Worm (Caenorhabditis elegans) whole organism, mixed stage, embryonic: Measurements from ENCODE around the gene M163.21.

Experiments
- M03D4.4 ChIP-seq: sonication (generic microtip); optimal IDR thresholded peaks from 2 replicates; lab custom pipeline; 2017; ENCODE audit warnings: mild to moderate bottlenecking, missing genetic modification characterization, missing compliant biosample characterization
- blmp-1 ChIP-seq: fragments of 150-350 bp; optimal IDR thresholded peaks from 2 replicates; lab custom pipeline; 2014; ENCODE audit warnings: missing biosample characterization, missing genetic modification characterization
- ceh-43 ChIP-seq: fragments of 200-800 bp; sonication (Bioruptor generic); optimal IDR thresholded peaks from 2 replicates; lab custom pipeline; 2018; ENCODE audit warnings: mild to moderate bottlenecking, missing genetic modification characterization, moderate library complexity, missing compliant biosample characterization
- ceh-83 ChIP-seq: fragments of 200-800 bp; sonication (Bioruptor generic); optimal IDR thresholded peaks from 2 replicates; lab custom pipeline; 2018; ENCODE audit warnings: mild to moderate bottlenecking, missing genetic modification characterization, missing compliant biosample characterization
- ces-1 ChIP-seq: fragments of 150-350 bp; optimal IDR thresholded peaks from 2 replicates; lab custom pipeline; 2014; ENCODE audit warnings: missing biosample characterization, missing genetic modification reagents, missing genetic modification characterization
- cnd-1 ChIP-seq: fragments of 200-800 bp; sonication (Bioruptor generic); optimal IDR thresholded peaks from 2 replicates; lab custom pipeline; 2018; ENCODE audit warnings: mild to moderate bottlenecking, missing genetic modification characterization, missing compliant biosample characterization
- drap-1 ChIP-seq: fragments of 200-800 bp; sonication (Bioruptor generic); optimal IDR thresholded peaks from 3 replicates; lab custom pipeline; 2018; ENCODE audit warnings: mild to moderate bottlenecking, missing genetic modification characterization, missing compliant biosample characterization
- elt-3 ChIP-seq: fragments of 150-350 bp; optimal IDR thresholded peaks from 2 replicates; lab custom pipeline; 2014; ENCODE audit warnings: missing biosample characterization, missing genetic modification characterization
- flh-1 ChIP-seq: fragments of 200-800 bp; sonication (Bioruptor generic); optimal IDR thresholded peaks from 2 replicates; lab custom pipeline; 2018; ENCODE audit warnings: mild to moderate bottlenecking, missing genetic modification characterization, moderate library complexity, missing compliant biosample characterization
- ham-2 ChIP-seq: fragments of 200-800 bp; sonication (Bioruptor generic); optimal IDR thresholded peaks from 2 replicates; lab custom pipeline; 2018; ENCODE audit warnings: mild to moderate bottlenecking, missing genetic modification characterization, missing compliant biosample characterization
- hlh-1 ChIP-seq: fragments of 150-350 bp; optimal IDR thresholded peaks from 2 replicates; lab custom pipeline; 2014; ENCODE audit warnings: missing biosample characterization, missing genetic modification reagents, missing genetic modification characterization
- lin-13 ChIP-seq: fragments of 150-350 bp; optimal IDR thresholded peaks from 2 replicates; lab custom pipeline; 2014; ENCODE audit warnings: missing biosample characterization, missing genetic modification characterization
- lin-32 ChIP-seq: fragments of 200-800 bp; sonication (Bioruptor generic); optimal IDR thresholded peaks from 2 replicates; lab custom pipeline; 2018; ENCODE audit warnings: mild to moderate bottlenecking, missing genetic modification characterization, missing compliant biosample characterization
- lsy-2 ChIP-seq: fragments of 150-350 bp; optimal IDR thresholded peaks from 2 replicates; lab custom pipeline; 2014; ENCODE audit warnings: missing biosample characterization, missing genetic modification characterization
- mab-5 ChIP-seq: fragments of 150-350 bp; optimal IDR thresholded peaks from 2 replicates; lab custom pipeline; 2014; ENCODE audit warnings: missing biosample characterization, missing genetic modification characterization
- mls-2 ChIP-seq: sonication (generic microtip); optimal IDR thresholded peaks from 2 replicates; lab custom pipeline; 2016; ENCODE audit warnings: mild to moderate bottlenecking, missing genetic modification characterization, moderate library complexity, missing compliant biosample characterization
- nhr-12 ChIP-seq: fragments of 150-350 bp; optimal IDR thresholded peaks from 2 replicates; lab custom pipeline; 2014; ENCODE audit warnings: missing biosample characterization, missing genetic modification characterization
- nhr-2 ChIP-seq: fragments of 150-350 bp; optimal IDR thresholded peaks from 2 replicates; lab custom pipeline; 2014; ENCODE audit warnings: missing biosample characterization, missing genetic modification characterization
- nhr-237 ChIP-seq: fragments of 150-350 bp; optimal IDR thresholded peaks from 2 replicates; lab custom pipeline; 2014; ENCODE audit warnings: missing biosample characterization, missing genetic modification characterization
- nhr-76 ChIP-seq: sonication (generic microtip); optimal IDR thresholded peaks from 2 replicates; lab custom pipeline; 2017; ENCODE audit warnings: missing biosample characterization, missing genetic modification characterization
- sptf-1 ChIP-seq: sonication (generic microtip); optimal IDR thresholded peaks from 2 replicates; lab custom pipeline; 2017; ENCODE audit warnings: mild to moderate bottlenecking, missing genetic modification characterization, moderate library complexity, missing compliant biosample characterization
- tbx-8 ChIP-seq: fragments of 200-800 bp; sonication (Bioruptor generic); optimal IDR thresholded peaks from 2 replicates; lab custom pipeline; 2018; ENCODE audit warnings: mild to moderate bottlenecking, missing genetic modification characterization, moderate library complexity, missing compliant biosample characterization
- unc-120 ChIP-seq: sonication (generic microtip); optimal IDR thresholded peaks from 2 replicates; lab custom pipeline; 2017; ENCODE audit warnings: missing genetic modification characterization, missing compliant biosample characterization; ENCODE audit not compliant: poor library complexity, severe bottlenecking
- unc-39 ChIP-seq: fragments of 150-350 bp; optimal IDR thresholded peaks from 2 replicates; lab custom pipeline; 2014; ENCODE audit warnings: missing biosample characterization, missing genetic modification characterization
- unc-62 ChIP-seq: fragments of 150-350 bp; optimal IDR thresholded peaks from 2 replicates; lab custom pipeline; 2014; ENCODE audit warnings: missing biosample characterization, missing genetic modification reagents, missing genetic modification characterization
- zip-8 ChIP-seq: fragments of 150-350 bp; optimal IDR thresholded peaks from 2 replicates; lab custom pipeline; 2014; ENCODE audit warnings: missing biosample characterization, missing genetic modification characterization
- ztf-11 ChIP-seq: fragments of 150-350 bp; optimal IDR thresholded peaks from 2 replicates; lab custom pipeline; 2014; ENCODE audit warnings: missing biosample characterization, missing genetic modification characterization

The M163.21 gene

ce11 chrX:14496545-14496944 is 29.9 kb downstream of the M163.21 start:
- TF ChIP-seq ztf-11 (tag; lab: Kevin White, UChicago) (no peak), elt-3 (no peak), hlh-1 (tag; lab: Kevin White, UChicago) (peak; percentile 49), M03D4.4 (tag; lab: Kevin White, UChicago) (no peak)

ce11 chrX:14499830-14500409 is 33.3 kb downstream of the M163.21 start:
- TF ChIP-seq blmp-1 (tag; lab: Kevin White, UChicago): no peak
- TF ChIP-seq lsy-2 (tag; lab: Kevin White, UChicago): no peak
- TF ChIP-seq zip-8 (tag; lab: Kevin White, UChicago): no peak
- TF ChIP-seq mab-5 (tag; lab: Kevin White, UChicago): no peak
- TF ChIP-seq cnd-1 (tag; lab: Kevin White, UChicago): no peak
- TF ChIP-seq hlh-1 (tag; lab: Kevin White, UChicago): no peak
- TF ChIP-seq, all 35 proteins: peak for 0

- TF ChIP-seq sptf-1 (tag; lab: Kevin White, UChicago): no peak
Measured at ce11 chrX:14500422-14501058, 33.9 kb downstream of the M163.21 start.

ce11 chrX:14502116-14502587 is 35.5 kb downstream of the M163.21 start:
- TF ChIP-seq flh-1 (GFP tag; lab: Kevin White, UChicago) (no peak), unc-62 (peak; percentile 48)

- TF ChIP-seq mls-2 (tag; lab: Kevin White, UChicago) (no peak), mab-5 (tag; lab: Kevin White, UChicago) (no peak), hlh-1 (tag; lab: Kevin White, UChicago) (peak; percentile 96), unc-62 (peak; percentile 90), lin-13 (tag; lab: Kevin White, UChicago) (peak; percentile 17), nhr-76 (tag; lab: Kevin White, UChicago) (no peak), nhr-2 (tag; lab: Kevin White, UChicago) (peak; percentile 46)
Measured at ce11 chrX:14503282-14503681, 36.6 kb downstream of the M163.21 start.

- TF ChIP-seq sptf-1 (tag; lab: Kevin White, UChicago) (peak; percentile 61), tbx-8 (GFP tag; lab: Kevin White, UChicago) (peak; percentile 41), M03D4.4 (tag; lab: Kevin White, UChicago) (peak; percentile 59), nhr-12 (tag; lab: Kevin White, UChicago) (no peak), drap-1 (peak; percentile 35), mls-2 (tag; lab: Kevin White, UChicago) (peak; percentile 56), cnd-1 (tag; lab: Kevin White, UChicago) (peak; percentile 16), unc-39 (no peak), ceh-43 (GFP tag; lab: Kevin White, UChicago) (no peak), unc-62 (peak; percentile 15), ceh-83 (GFP tag; lab: Kevin White, UChicago) (peak; percentile 53), hlh-1 (tag; lab: Kevin White, UChicago) (peak; percentile 66), lin-32 (peak; percentile 78), ces-1 (GFP tag; lab: Kevin White, UChicago) (no peak), unc-120 (tag; lab: Kevin White, UChicago) (peak; percentile 61), elt-3 (no peak), ham-2 (GFP tag; lab: Kevin White, UChicago) (peak; percentile 56), nhr-2 (tag; lab: Kevin White, UChicago) (peak; percentile 76), nhr-237 (no peak)
Measured at ce11 chrX:14503800-14504550, 37.3 kb downstream of the M163.21 start, which contains the start of gene M163.1. TSS of gene M163.1 (minus strand) at chrX:14503824.
